Worm (Caenorhabditis elegans): ENCODE measurements around the gene fbxa-39.
A peak's percentile ranks its signal among the peaks of the same experiment; 100 is the strongest.

fbxa-39 gene

DNA sequence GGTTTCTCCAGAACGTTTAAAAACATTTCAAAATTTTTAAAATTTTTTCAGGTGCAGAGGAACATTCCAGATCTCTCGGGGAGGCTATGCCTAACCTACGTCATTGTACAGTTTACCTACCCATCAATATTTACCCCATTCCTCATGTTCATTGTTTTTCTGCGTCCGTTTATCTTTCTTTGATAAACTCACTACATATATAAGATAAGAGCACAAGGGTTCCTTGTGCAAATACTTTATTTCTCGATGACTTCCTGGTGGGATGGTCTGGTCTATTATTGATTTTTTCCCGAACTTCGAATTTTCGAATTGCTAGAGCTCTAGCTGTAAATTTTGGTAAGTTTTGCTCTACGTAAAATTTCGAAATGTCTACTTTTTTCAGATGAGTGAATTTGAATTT is 39.4 kb upstream of the fbxa-39 start:
- TF ChIP-seq fkh-10 (GFP tag; optimal IDR thresholded peaks at IDR 0.05), result no peak
- TF ChIP-seq pha-4 (tag; optimal IDR thresholded peaks at IDR 0.05), result peak; percentile 61
- no peak for TF ChIP-seq ama-1 (optimal IDR thresholded peaks at IDR 0.05)
- TF ChIP-seq sea-2 (GFP tag; optimal IDR thresholded peaks at IDR 0.05), result no peak
- no peak for TF ChIP-seq hmg-11 (tag; optimal IDR thresholded peaks at IDR 0.05)
- no peak for TF ChIP-seq nhr-67 (tag; optimal IDR thresholded peaks at IDR 0.05)

DNA sequence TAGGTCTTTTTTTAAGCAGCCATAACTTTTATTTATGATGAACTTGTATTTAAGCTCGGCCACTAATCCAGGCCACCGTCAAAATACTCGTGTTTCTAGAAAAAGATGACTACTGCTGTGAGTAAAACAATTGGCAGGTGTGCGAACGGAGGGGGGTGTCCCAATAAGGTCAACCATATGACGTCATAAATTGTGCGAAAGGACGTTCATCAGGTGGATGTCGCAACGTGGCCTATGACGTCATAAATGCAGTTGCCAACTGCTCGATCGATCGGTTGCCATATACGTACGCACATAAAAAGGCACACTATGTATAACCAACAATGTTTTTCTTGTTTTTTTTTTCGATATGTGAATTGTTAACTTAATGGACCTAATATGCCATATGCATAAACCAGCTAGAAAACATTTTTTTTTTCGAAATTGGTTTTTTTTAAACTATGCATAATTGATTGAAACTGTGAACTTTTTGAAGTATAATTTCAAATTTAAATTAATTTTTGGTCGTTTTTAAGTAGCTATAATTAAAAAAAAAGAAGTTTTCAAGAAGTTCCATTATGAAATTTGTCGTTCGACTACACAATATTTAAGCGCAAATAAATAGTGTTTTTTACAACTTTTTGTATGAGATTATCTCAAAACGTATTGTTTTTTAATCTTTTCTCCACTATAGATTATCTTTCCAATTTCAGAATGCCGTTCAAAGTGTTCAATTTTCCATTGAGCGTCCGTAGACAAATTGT is 38.5 kb upstream of the fbxa-39 start, which contains the start of gene C39B5.2:
Gene C39B5.2 (plus strand): TSS at position 693 of the 743 bp plus-strand sequence.
- TF ChIP-seq egl-27 (tag; optimal IDR thresholded peaks at IDR 0.05), result no peak
- no peak for TF ChIP-seq pqm-1 (tag; optimal IDR thresholded peaks at IDR 0.05)
- no peak for TF ChIP-seq nhr-12 (tag; optimal IDR thresholded peaks at IDR 0.05)
- no peak for TF ChIP-seq nfya-1 (tag; optimal IDR thresholded peaks at IDR 0.05; ENCODE audit: insufficient read depth)
- TF ChIP-seq fkh-2 (tag; optimal IDR thresholded peaks at IDR 0.05), result no peak

DNA sequence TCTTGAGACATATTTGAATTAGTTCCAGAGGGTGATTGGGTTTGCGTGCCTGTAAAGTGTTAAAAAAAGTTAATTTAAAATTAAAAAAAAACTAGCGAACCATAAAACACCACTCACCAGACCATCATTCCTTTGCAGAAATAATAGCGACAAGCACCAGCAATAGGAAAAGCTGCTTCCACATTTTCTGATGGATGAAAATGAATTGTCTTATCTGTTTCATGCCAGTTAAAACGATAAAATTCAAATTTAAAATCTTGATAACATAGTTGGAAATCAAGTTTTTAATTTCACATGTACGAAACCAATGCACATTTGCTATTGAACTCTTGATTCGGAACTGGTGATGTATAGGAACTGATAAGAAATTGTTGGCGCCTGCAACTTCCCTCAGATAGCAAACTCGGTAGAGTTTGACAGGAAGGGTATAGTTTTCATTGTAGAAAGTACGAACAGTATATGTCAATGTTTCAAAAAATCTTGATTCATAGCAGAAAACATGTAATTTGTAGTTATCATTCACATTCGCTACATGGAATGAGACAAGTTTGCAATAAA is 33.2 kb upstream of the fbxa-39 start, which contains the start of gene C39B5.10:
Gene C39B5.10 (minus strand): TSS at position 51 of the 558 bp plus-strand sequence.
- TF ChIP-seq elt-2 (tag; optimal IDR thresholded peaks at IDR 0.05) (peak; percentile 93), pqm-1 (tag; optimal IDR thresholded peaks at IDR 0.05) (peak; percentile 79), nhr-25 (tag; optimal IDR thresholded peaks at IDR 0.05) (no peak), nhr-23 (tag; optimal IDR thresholded peaks at IDR 0.05) (no peak), jun-1 (tag; optimal IDR thresholded peaks at IDR 0.05) (peak; percentile 35)

DNA sequence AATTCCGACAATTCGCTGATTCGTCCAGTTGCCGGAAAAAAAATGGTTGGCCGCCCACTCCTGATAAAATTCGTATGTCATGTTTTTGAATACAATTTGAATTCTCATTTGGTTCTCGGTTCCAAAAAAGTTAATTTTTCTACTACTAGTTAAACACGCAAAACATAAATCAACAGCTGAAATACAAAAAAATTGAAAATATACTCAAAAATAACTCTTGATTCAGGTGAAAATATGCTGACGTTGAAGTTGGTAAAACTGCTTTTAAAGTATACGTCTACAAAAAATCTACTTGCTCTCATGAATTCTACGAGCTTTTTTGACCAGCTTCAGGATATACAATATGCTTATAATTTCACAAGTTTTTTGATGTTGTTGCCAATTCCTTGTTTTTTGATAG is 32.4 kb upstream of the fbxa-39 start, which contains the start of gene srz-56:
Gene srz-56 (plus strand): TSS at position 301 of the 400 bp plus-strand sequence.
- TF ChIP-seq snpc-4 (tag; optimal IDR thresholded peaks at IDR 0.05) (no peak), skn-1 (tag; optimal IDR thresholded peaks at IDR 0.05) (no peak), lin-39 (tag; optimal IDR thresholded peaks at IDR 0.05) (no peak)

DNA sequence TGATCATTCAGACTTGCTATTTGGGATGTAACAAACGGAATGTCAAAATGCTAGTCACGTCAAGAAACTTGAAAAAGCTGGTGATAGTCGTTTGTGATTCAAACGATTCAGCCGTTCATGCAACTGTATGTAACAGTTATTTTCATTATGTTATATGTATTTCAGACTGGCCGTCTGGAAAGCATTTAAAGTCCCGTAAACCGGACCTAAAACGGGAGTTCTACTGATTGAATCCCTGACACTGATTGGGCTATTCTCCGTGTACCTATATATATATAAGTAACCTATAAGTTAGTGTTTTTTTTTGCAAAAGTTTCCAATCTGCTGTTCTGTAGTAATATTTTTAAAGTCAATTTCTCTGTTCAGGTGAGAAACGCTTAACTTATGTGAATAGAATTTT is 29.2 kb upstream of the fbxa-39 start:
- TF ChIP-seq lsy-12 (tag; optimal IDR thresholded peaks at IDR 0.05) (no peak), fkh-2 (tag; optimal IDR thresholded peaks at IDR 0.05) (no peak), lin-15B (tag; optimal IDR thresholded peaks at IDR 0.05) (no peak), pqm-1 (tag; optimal IDR thresholded peaks at IDR 0.05) (no peak), jun-1 (tag; optimal IDR thresholded peaks at IDR 0.05) (no peak), daf-12 (tag; optimal IDR thresholded peaks at IDR 0.05) (no peak), mml-1 (tag; optimal IDR thresholded peaks at IDR 0.05) (no peak), R02D3.7 (tag; optimal IDR thresholded peaks at IDR 0.05) (no peak), nhr-77 (tag; optimal IDR thresholded peaks at IDR 0.05) (no peak), elt-2 (tag; optimal IDR thresholded peaks at IDR 0.05) (no peak), ama-1 (optimal IDR thresholded peaks at IDR 0.05) (no peak)

DNA sequence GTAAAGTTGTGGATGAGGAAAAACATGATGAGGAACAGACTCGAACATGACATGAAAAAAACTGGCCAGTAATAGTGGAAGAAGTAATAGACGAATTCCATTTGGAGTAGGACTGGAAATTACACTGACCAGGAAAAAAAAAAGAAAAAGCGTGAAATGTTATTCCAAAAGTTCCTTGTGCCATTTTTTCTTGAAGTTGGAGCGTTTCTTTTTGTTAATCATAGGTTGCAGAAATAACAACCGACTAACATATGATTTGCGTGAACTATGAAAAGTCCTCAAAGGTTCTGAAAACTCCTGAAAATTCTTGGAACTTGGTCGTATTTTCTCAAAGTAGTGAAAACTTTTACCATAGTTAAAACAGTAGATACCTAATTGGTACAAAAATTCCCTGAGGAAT is 27.1 kb upstream of the fbxa-39 start, which contains the start of gene srd-67:
Gene srd-67 (minus strand): TSS at position 101 of the 400 bp plus-strand sequence.
- no peak for TF ChIP-seq sea-2 (GFP tag; optimal IDR thresholded peaks at IDR 0.05)
- no peak for TF ChIP-seq ceh-82 (tag; optimal IDR thresholded peaks at IDR 0.05)
- TF ChIP-seq nhr-28 (tag; optimal IDR thresholded peaks at IDR 0.05), result no peak
- no peak for TF ChIP-seq mml-1 (tag; optimal IDR thresholded peaks at IDR 0.05)
- TF ChIP-seq lsy-12 (tag; optimal IDR thresholded peaks at IDR 0.05), result no peak
- no peak for TF ChIP-seq ztf-11 (tag; optimal IDR thresholded peaks at IDR 0.05)
- TF ChIP-seq elt-3 (tag; optimal IDR thresholded peaks at IDR 0.05), result no peak
- no peak for TF ChIP-seq elt-1 (tag; optimal IDR thresholded peaks at IDR 0.05)
- no peak for TF ChIP-seq eor-1 (tag; optimal IDR thresholded peaks at IDR 0.05)
- no peak for TF ChIP-seq mdl-1 (tag; optimal IDR thresholded peaks at IDR 0.05)
- no peak for TF ChIP-seq nfya-1 (tag; optimal IDR thresholded peaks at IDR 0.05; ENCODE audit: insufficient read depth)
- no peak for TF ChIP-seq R02D3.7 (tag; optimal IDR thresholded peaks at IDR 0.05)
- no peak for TF ChIP-seq nhr-76 (tag; optimal IDR thresholded peaks at IDR 0.05)
- no peak for TF ChIP-seq pqm-1 (tag; optimal IDR thresholded peaks at IDR 0.05)
- TF ChIP-seq egl-5 (tag; optimal IDR thresholded peaks at IDR 0.05), result no peak
- TF ChIP-seq nhr-67 (tag; optimal IDR thresholded peaks at IDR 0.05), result no peak
- TF ChIP-seq jun-1 (tag; optimal IDR thresholded peaks at IDR 0.05), result no peak
